Fruit fly (Drosophila melanogaster) whole organism, wandering third instar larva: ENCODE results near the gene CG5808.

Source experiments
- fru ChIP-seq: fragments of 200-800 bp; sonication (Bioruptor generic); optimal IDR thresholded peaks from 3 replicates; lab custom pipeline; 2016; ENCODE audit warnings: missing biosample characterization, mild to moderate bottlenecking, missing genetic modification characterization
- jim ChIP-seq: fragments of 175-275, 200-325 bp; sonication (Bioruptor generic); optimal IDR thresholded peaks from 2 replicates; lab custom pipeline; 2016; ENCODE audit warnings: missing biosample characterization, mild to moderate bottlenecking, missing genetic modification characterization
- psq ChIP-seq: fragments of 200-800 bp; sonication (Bioruptor generic); optimal IDR thresholded peaks from 3 replicates; lab custom pipeline; 2017; ENCODE audit warnings: missing biosample characterization, mild to moderate bottlenecking, missing genetic modification characterization, moderate library complexity

DNA sequence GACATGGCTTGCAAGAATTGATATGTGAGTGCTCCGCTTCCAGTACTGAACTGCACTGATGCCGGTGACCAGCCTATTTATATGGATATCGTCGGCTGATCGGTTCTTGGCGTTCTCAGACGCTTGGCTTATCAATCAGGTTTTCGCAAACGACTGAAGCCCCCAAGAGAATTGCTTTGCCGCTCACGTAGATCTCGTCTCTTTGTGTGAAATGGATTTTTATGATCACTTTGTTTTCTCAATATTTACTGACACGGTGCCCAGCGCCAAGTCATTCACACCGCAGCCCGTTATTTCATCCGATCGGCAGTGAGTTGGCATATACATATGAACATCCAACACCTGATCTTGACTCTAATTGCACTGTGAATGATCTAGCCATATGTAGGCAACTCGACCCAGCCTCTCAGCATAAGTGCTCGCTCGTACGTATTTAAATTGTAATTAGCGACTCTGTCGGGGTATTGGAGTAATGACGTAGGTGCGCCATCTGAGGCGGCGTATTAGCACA lies 43.6 kb upstream of the CG5808 start, which contains the start of gene CG13639:
- no peak for TF ChIP-seq fru (GFP tag; lab: Kevin White, UChicago)
- no peak for TF ChIP-seq jim (GFP tag; lab: Kevin White, UChicago)
- TF ChIP-seq psq (GFP tag; lab: Kevin White, UChicago) = no peak
